Worm (Caenorhabditis elegans) whole organism, L3 larva: ENCODE data around the gene F10C1.1.

Experiments used
- nhr-12 ChIP-seq: fragments of 150-350 bp; optimal IDR thresholded peaks from 2 replicates; lab custom pipeline; 2014; ENCODE audit warnings: missing biosample characterization, missing genetic modification characterization
- tbx-2 ChIP-seq: sonication (generic microtip); optimal IDR thresholded peaks from 2 replicates; lab custom pipeline; 2016; ENCODE audit warnings: mild to moderate bottlenecking, missing genetic modification characterization, missing compliant biosample characterization

ce11 chrII:5819655-5820054, 45.6 kb downstream of the F10C1.1 start:
- TF ChIP-seq nhr-12 (tag; lab: Kevin White, UChicago) (no peak), tbx-2 (tag; lab: Kevin White, UChicago) (no peak)
